Worm (Caenorhabditis elegans) whole organism, mixed stage, embryonic: ENCODE results near the gene F36H12.5.

Source experiments
- M03D4.4 ChIP-seq: sonication (generic microtip); optimal IDR thresholded peaks from 2 replicates; lab custom pipeline; 2017; ENCODE audit warnings: mild to moderate bottlenecking, missing genetic modification characterization, missing compliant biosample characterization
- bed-3 ChIP-seq: fragments of 200-800 bp; sonication (Bioruptor generic); optimal IDR thresholded peaks from 3 replicates; lab custom pipeline; 2018; ENCODE audit warnings: mild to moderate bottlenecking, missing genetic modification characterization, moderate library complexity, missing compliant biosample characterization
- blmp-1 ChIP-seq: fragments of 150-350 bp; optimal IDR thresholded peaks from 2 replicates; lab custom pipeline; 2014; ENCODE audit warnings: missing biosample characterization, missing genetic modification characterization
- ceh-39 ChIP-seq: fragments of 150-350 bp; optimal IDR thresholded peaks from 2 replicates; lab custom pipeline; 2014; ENCODE audit warnings: missing biosample characterization, missing genetic modification characterization
- ceh-43 ChIP-seq: fragments of 200-800 bp; sonication (Bioruptor generic); optimal IDR thresholded peaks from 2 replicates; lab custom pipeline; 2018; ENCODE audit warnings: mild to moderate bottlenecking, missing genetic modification characterization, moderate library complexity, missing compliant biosample characterization
- ceh-83 ChIP-seq: fragments of 200-800 bp; sonication (Bioruptor generic); optimal IDR thresholded peaks from 2 replicates; lab custom pipeline; 2018; ENCODE audit warnings: mild to moderate bottlenecking, missing genetic modification characterization, missing compliant biosample characterization
- ces-1 ChIP-seq: fragments of 150-350 bp; optimal IDR thresholded peaks from 2 replicates; lab custom pipeline; 2014; ENCODE audit warnings: missing biosample characterization, missing genetic modification reagents, missing genetic modification characterization
- cnd-1 ChIP-seq: fragments of 200-800 bp; sonication (Bioruptor generic); optimal IDR thresholded peaks from 2 replicates; lab custom pipeline; 2018; ENCODE audit warnings: mild to moderate bottlenecking, missing genetic modification characterization, missing compliant biosample characterization
- drap-1 ChIP-seq: fragments of 200-800 bp; sonication (Bioruptor generic); optimal IDR thresholded peaks from 3 replicates; lab custom pipeline; 2018; ENCODE audit warnings: mild to moderate bottlenecking, missing genetic modification characterization, missing compliant biosample characterization
- elt-3 ChIP-seq: fragments of 150-350 bp; optimal IDR thresholded peaks from 2 replicates; lab custom pipeline; 2014; ENCODE audit warnings: missing biosample characterization, missing genetic modification characterization
- flh-1 ChIP-seq: fragments of 200-800 bp; sonication (Bioruptor generic); optimal IDR thresholded peaks from 2 replicates; lab custom pipeline; 2018; ENCODE audit warnings: mild to moderate bottlenecking, missing genetic modification characterization, moderate library complexity, missing compliant biosample characterization
- ham-2 ChIP-seq: fragments of 200-800 bp; sonication (Bioruptor generic); optimal IDR thresholded peaks from 2 replicates; lab custom pipeline; 2018; ENCODE audit warnings: mild to moderate bottlenecking, missing genetic modification characterization, missing compliant biosample characterization
- hlh-1 ChIP-seq: fragments of 150-350 bp; optimal IDR thresholded peaks from 2 replicates; lab custom pipeline; 2014; ENCODE audit warnings: missing biosample characterization, missing genetic modification reagents, missing genetic modification characterization
- lin-13 ChIP-seq: fragments of 150-350 bp; optimal IDR thresholded peaks from 2 replicates; lab custom pipeline; 2014; ENCODE audit warnings: missing biosample characterization, missing genetic modification characterization
- lin-32 ChIP-seq: fragments of 200-800 bp; sonication (Bioruptor generic); optimal IDR thresholded peaks from 2 replicates; lab custom pipeline; 2018; ENCODE audit warnings: mild to moderate bottlenecking, missing genetic modification characterization, missing compliant biosample characterization
- lsy-2 ChIP-seq: fragments of 150-350 bp; optimal IDR thresholded peaks from 2 replicates; lab custom pipeline; 2014; ENCODE audit warnings: missing biosample characterization, missing genetic modification characterization
- mab-5 ChIP-seq: fragments of 150-350 bp; optimal IDR thresholded peaks from 2 replicates; lab custom pipeline; 2014; ENCODE audit warnings: missing biosample characterization, missing genetic modification characterization
- mep-1 ChIP-seq: fragments of 150-350 bp; optimal IDR thresholded peaks from 2 replicates; lab custom pipeline; 2017; ENCODE audit warnings: missing biosample characterization, missing genetic modification reagents, missing genetic modification characterization, inconsistent platforms
- mls-2 ChIP-seq: sonication (generic microtip); optimal IDR thresholded peaks from 2 replicates; lab custom pipeline; 2016; ENCODE audit warnings: mild to moderate bottlenecking, missing genetic modification characterization, moderate library complexity, missing compliant biosample characterization
- nhr-12 ChIP-seq: fragments of 150-350 bp; optimal IDR thresholded peaks from 2 replicates; lab custom pipeline; 2014; ENCODE audit warnings: missing biosample characterization, missing genetic modification characterization
- nhr-2 ChIP-seq: fragments of 150-350 bp; optimal IDR thresholded peaks from 2 replicates; lab custom pipeline; 2014; ENCODE audit warnings: missing biosample characterization, missing genetic modification characterization
- nhr-237 ChIP-seq: fragments of 150-350 bp; optimal IDR thresholded peaks from 2 replicates; lab custom pipeline; 2014; ENCODE audit warnings: missing biosample characterization, missing genetic modification characterization
- nhr-28 ChIP-seq: fragments of 150-350 bp; optimal IDR thresholded peaks from 2 replicates; lab custom pipeline; 2014; ENCODE audit warnings: missing biosample characterization, missing genetic modification characterization
- nhr-76 ChIP-seq: sonication (generic microtip); optimal IDR thresholded peaks from 2 replicates; lab custom pipeline; 2017; ENCODE audit warnings: missing biosample characterization, missing genetic modification characterization
- pha-4 ChIP-seq: fragments of 150-350 bp; optimal IDR thresholded peaks from 2 replicates; lab custom pipeline; 2018; ENCODE audit warnings: missing biosample characterization, missing genetic modification reagents, missing genetic modification characterization
- snpc-4 ChIP-seq: fragments of 150-350 bp; optimal IDR thresholded peaks from 2 replicates; lab custom pipeline; 2014; ENCODE audit warnings: missing biosample characterization, missing genetic modification characterization
- sptf-1 ChIP-seq: sonication (generic microtip); optimal IDR thresholded peaks from 2 replicates; lab custom pipeline; 2017; ENCODE audit warnings: mild to moderate bottlenecking, missing genetic modification characterization, moderate library complexity, missing compliant biosample characterization
- tbx-8 ChIP-seq: fragments of 200-800 bp; sonication (Bioruptor generic); optimal IDR thresholded peaks from 2 replicates; lab custom pipeline; 2018; ENCODE audit warnings: mild to moderate bottlenecking, missing genetic modification characterization, moderate library complexity, missing compliant biosample characterization
- unc-120 ChIP-seq: sonication (generic microtip); optimal IDR thresholded peaks from 2 replicates; lab custom pipeline; 2017; ENCODE audit warnings: missing genetic modification characterization, missing compliant biosample characterization; ENCODE audit not compliant: poor library complexity, severe bottlenecking
- unc-39 ChIP-seq: fragments of 150-350 bp; optimal IDR thresholded peaks from 2 replicates; lab custom pipeline; 2014; ENCODE audit warnings: missing biosample characterization, missing genetic modification characterization
- ztf-11 ChIP-seq: fragments of 150-350 bp; optimal IDR thresholded peaks from 2 replicates; lab custom pipeline; 2014; ENCODE audit warnings: missing biosample characterization, missing genetic modification characterization

Gene F36H12.5

ce11 chrIV:5272518-5272917 lies 5.9 kb downstream of the F36H12.5 start, which contains the start of gene F36H12.3:
Gene F36H12.3 (plus strand): TSS chrIV:5272818.
- TF ChIP-seq nhr-237 (tag; lab: Kevin White, UChicago) (no peak), pha-4 (no peak), ceh-83 (GFP tag; lab: Kevin White, UChicago) (no peak), unc-39 (tag; lab: Kevin White, UChicago) (no peak)
- TF ChIP-seq, all 35 proteins: peak for 0

ce11 chrIV:5273385-5273784 lies 6.8 kb downstream of the F36H12.5 start:
- TF ChIP-seq mab-5 (tag; lab: Kevin White, UChicago) (no peak), ceh-83 (GFP tag; lab: Kevin White, UChicago) (no peak), flh-1 (GFP tag; lab: Kevin White, UChicago) (no peak), elt-3 (tag; lab: Kevin White, UChicago) (no peak), ces-1 (no peak)

ce11 chrIV:5274123-5274581 lies 7.6 kb downstream of the F36H12.5 start, which contains the start of gene slfl-4:
Gene slfl-4 (plus strand): TSS chrIV:5274531.
- TF ChIP-seq blmp-1 (tag; lab: Kevin White, UChicago) (no peak), mab-5 (tag; lab: Kevin White, UChicago) (no peak), nhr-12 (tag; lab: Kevin White, UChicago) (no peak), bed-3 (GFP tag; lab: Kevin White, UChicago) (no peak), unc-120 (tag; lab: Kevin White, UChicago) (no peak), lsy-2 (tag; lab: Kevin White, UChicago) (no peak), ztf-11 (tag; lab: Kevin White, UChicago) (no peak), lin-13 (tag; lab: Kevin White, UChicago) (no peak), nhr-2 (tag; lab: Kevin White, UChicago) (no peak)

- TF ChIP-seq snpc-4 (tag; lab: Kevin White, UChicago): no peak
- TF ChIP-seq lsy-2 (tag; lab: Kevin White, UChicago): no peak
- no peak for TF ChIP-seq ham-2 (GFP tag; lab: Kevin White, UChicago)
- no peak for TF ChIP-seq nhr-76
- no peak for TF ChIP-seq lin-13 (tag; lab: Kevin White, UChicago)
- TF ChIP-seq ces-1: no peak
- no peak for TF ChIP-seq lin-32
- TF ChIP-seq nhr-28 (tag; lab: Kevin White, UChicago): no peak
- no peak for TF ChIP-seq ceh-39 (tag; lab: Kevin White, UChicago)
- no peak for TF ChIP-seq mls-2 (tag; lab: Kevin White, UChicago)
- TF ChIP-seq nhr-237 (tag; lab: Kevin White, UChicago): no peak
- TF ChIP-seq unc-120 (tag; lab: Kevin White, UChicago): no peak
- TF ChIP-seq tbx-8: no peak
- no peak for TF ChIP-seq ceh-43 (GFP tag; lab: Kevin White, UChicago)
- no peak for TF ChIP-seq sptf-1 (tag; lab: Kevin White, UChicago)
- no peak for TF ChIP-seq ceh-83 (GFP tag; lab: Kevin White, UChicago)
- TF ChIP-seq nhr-12 (tag; lab: Kevin White, UChicago): no peak
Measured at ce11 chrIV:5277752-5278151, 11.2 kb downstream of the F36H12.5 start, which contains the start of gene F36H12.17. Gene F36H12.17 (minus strand): TSS chrIV:5277852.

- no peak for TF ChIP-seq mls-2 (tag; lab: Kevin White, UChicago)
- TF ChIP-seq, all 35 proteins: peak for 0
Measured at ce11 chrIV:5281457-5281856, 14.9 kb downstream of the F36H12.5 start.

ce11 chrIV:5287190-5287589 lies 20.6 kb downstream of the F36H12.5 start:
- no peak for TF ChIP-seq ceh-43 (GFP tag; lab: Kevin White, UChicago)
- no peak for TF ChIP-seq tbx-8
- no peak for TF ChIP-seq mab-5 (tag; lab: Kevin White, UChicago)
- no peak for TF ChIP-seq mep-1 (tag; lab: Kevin White, UChicago)
- no peak for TF ChIP-seq lin-32
- no peak for TF ChIP-seq ceh-39 (tag; lab: Kevin White, UChicago)
- no peak for TF ChIP-seq nhr-2 (tag; lab: Kevin White, UChicago)
- no peak for TF ChIP-seq snpc-4 (tag; lab: Kevin White, UChicago)
- TF ChIP-seq nhr-28 (tag; lab: Kevin White, UChicago): no peak
- no peak for TF ChIP-seq hlh-1 (tag; lab: Kevin White, UChicago)
- no peak for TF ChIP-seq ham-2 (GFP tag; lab: Kevin White, UChicago)
- TF ChIP-seq elt-3 (tag; lab: Kevin White, UChicago): no peak
- no peak for TF ChIP-seq cnd-1
- no peak for TF ChIP-seq pha-4
- no peak for TF ChIP-seq unc-39 (tag; lab: Kevin White, UChicago)
- TF ChIP-seq M03D4.4 (tag; lab: Kevin White, UChicago): no peak
- TF ChIP-seq drap-1 (GFP tag; lab: Kevin White, UChicago): no peak
- no peak for TF ChIP-seq unc-120 (tag; lab: Kevin White, UChicago)
- TF ChIP-seq, all 35 proteins: peak for 0
